Worm (Caenorhabditis elegans): Measurements from ENCODE around the gene coq-6.

DNA sequence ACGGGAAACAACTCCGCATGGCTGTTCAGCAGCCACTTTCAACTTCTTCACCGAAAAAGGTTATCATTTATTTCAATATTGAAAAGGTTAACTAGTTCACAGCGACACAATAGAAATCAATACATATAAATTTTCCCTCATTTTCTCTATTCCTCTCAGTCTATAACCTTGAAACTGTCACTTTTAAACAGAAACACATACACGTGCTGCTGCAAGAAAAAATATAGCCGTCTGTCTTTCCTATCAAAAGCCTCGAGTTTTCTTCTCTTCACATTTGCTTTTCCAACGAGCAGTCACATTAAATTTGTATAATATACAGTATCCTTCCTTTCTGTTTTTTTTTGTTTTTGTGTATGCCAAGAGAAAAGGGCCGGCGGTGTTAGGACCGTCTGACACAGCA is 12.4 kb upstream of the coq-6 start:
- TF ChIP-seq W03F9.2 (tag; optimal IDR thresholded peaks at IDR 0.05) (no peak), him-1 (tag; optimal IDR thresholded peaks at IDR 0.05) (no peak)
